Fruit fly (Drosophila melanogaster) whole organism: ENCODE measurements around the gene slow.

Experiments used
- CG8478 ChIP-seq: fragments of >200 bp; optimal IDR thresholded peaks from 2 replicates; lab custom pipeline; 2018; ENCODE audit warnings: inconsistent platforms
- Dll ChIP-seq: fragments of >200 bp; optimal IDR thresholded peaks from 2 replicates; lab custom pipeline; 2017
- EcR ChIP-seq, 2 experiments: fragments of >200 bp; optimal IDR thresholded peaks; 2 replicates each; lab custom pipeline; 2017; ENCODE audit warnings: missing biosample characterization in 2 of 2, missing genetic modification characterization in 2 of 2, missing genetic modification reagents in 2 of 2
- pan ChIP-seq: fragments of >200 bp; optimal IDR thresholded peaks from 2 replicates; lab custom pipeline; 2017
- psq ChIP-seq: fragments of >200 bp; optimal IDR thresholded peaks from 2 replicates; lab custom pipeline; 2017
- usp ChIP-seq: fragments of >200 bp; optimal IDR thresholded peaks from 2 replicates; lab custom pipeline; 2017; ENCODE audit warnings: missing biosample characterization, missing genetic modification characterization, mixed read lengths

DNA sequence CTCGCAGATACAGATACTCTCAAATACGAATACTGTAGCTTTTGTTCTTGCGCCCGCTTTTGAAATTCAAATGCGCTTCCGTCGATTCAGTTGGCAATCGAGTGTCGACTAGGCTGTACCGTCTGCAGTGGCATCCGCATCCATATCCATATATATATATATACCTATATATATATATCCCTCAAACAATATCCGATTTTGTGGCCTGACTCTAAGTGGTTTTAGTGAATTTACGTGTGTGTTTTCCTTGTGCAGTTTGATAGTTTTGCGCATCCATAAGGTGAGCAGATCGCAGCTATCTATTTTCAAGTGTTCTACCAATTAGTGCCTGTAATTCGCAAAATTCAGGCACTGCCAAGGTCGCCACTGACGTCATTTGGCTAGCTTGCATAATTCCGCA, 30.3 kb downstream of the slow start:
- TF ChIP-seq pan (lab: Kevin White, UChicago) (no peak), psq (no peak), EcR (GFP tag; optimal IDR thresholded peaks at IDR 0.05; lab: Kevin White, UChicago) (no peak), CG8478 (lab: Kevin White, UChicago) (no peak), usp (GFP tag; lab: Kevin White, UChicago) (no peak), Dll (no peak)
